Fruit fly (Drosophila melanogaster) whole organism, embryonic: ENCODE measurements around the gene Mgstl.

Source experiments
- Bdp1 ChIP-seq: fragments of 200-800 bp; sonication (Bioruptor generic); optimal IDR thresholded peaks from 3 replicates; lab custom pipeline; 2016; ENCODE audit warnings: missing biosample characterization, missing genetic modification characterization
- Bgb ChIP-seq: fragments of 200-800 bp; sonication (Bioruptor generic); IDR thresholded peaks from 2 replicates; pipeline ENCODE4 v1.3.6; 2022; ENCODE audit warnings: missing biosample characterization, missing genetic modification characterization; ENCODE audit not compliant: partially characterized antibody
- Blimp-1 ChIP-seq: fragments of 200-800 bp; sonication (Bioruptor generic); optimal IDR thresholded peaks from 3 replicates; lab custom pipeline; 2018; ENCODE audit warnings: missing biosample characterization, missing genetic modification characterization, mild to moderate bottlenecking, moderate library complexity, missing genetic modification reagents
- CG10209 ChIP-seq: fragments of 200-800 bp; sonication (Bioruptor generic); optimal IDR thresholded peaks from 3 replicates; lab custom pipeline; 2017; ENCODE audit warnings: missing biosample characterization, mild to moderate bottlenecking, missing genetic modification characterization, missing genetic modification reagents
- CG10543 ChIP-seq: fragments of 200-800 bp; sonication (Bioruptor generic); optimal IDR thresholded peaks from 3 replicates; lab custom pipeline; 2017; ENCODE audit warnings: missing biosample characterization, mild to moderate bottlenecking, missing genetic modification characterization, moderate library complexity
- CG11456 ChIP-seq: fragments of 200-800 bp; sonication (Bioruptor generic); IDR thresholded peaks from 3 replicates; pipeline ENCODE4 v1.3.6; 2022; ENCODE audit warnings: missing biosample characterization, missing genetic modification characterization
- CG11560 ChIP-seq: fragments of 200-800 bp; sonication (Bioruptor generic); IDR thresholded peaks from 3 replicates; pipeline ENCODE4 v1.3.6; 2022; ENCODE audit warnings: missing biosample characterization, missing genetic modification characterization
- CG13123 ChIP-seq: fragments of 200-800 bp; sonication (Bioruptor generic); optimal IDR thresholded peaks from 2 replicates; lab custom pipeline; 2016; ENCODE audit warnings: missing biosample characterization, missing genetic modification characterization
- CG14667 ChIP-seq: fragments of 200-800 bp; sonication (Bioruptor generic); IDR thresholded peaks from 2 replicates; pipeline ENCODE4 v1.3.6; 2022; ENCODE audit warnings: missing biosample characterization, missing genetic modification characterization
- CG16813 ChIP-seq: fragments of 200-800 bp; sonication (Bioruptor generic); IDR thresholded peaks from 3 replicates; pipeline ENCODE4 v1.3.6; 2022; ENCODE audit warnings: missing biosample characterization, missing genetic modification characterization; ENCODE audit not compliant: partially characterized antibody
- CG18619 ChIP-seq: fragments of 200-800 bp; sonication (Bioruptor generic); optimal IDR thresholded peaks from 3 replicates; lab custom pipeline; 2017; ENCODE audit warnings: missing biosample characterization, mild to moderate bottlenecking, missing genetic modification characterization
- CG2120 ChIP-seq: fragments of 200-800 bp; sonication (Bioruptor generic); optimal IDR thresholded peaks from 3 replicates; lab custom pipeline; 2016; ENCODE audit warnings: missing biosample characterization, missing genetic modification characterization
- CG31365 ChIP-seq: fragments of 200-800 bp; sonication (Bioruptor generic); optimal IDR thresholded peaks from 2 replicates; lab custom pipeline; 2018; ENCODE audit warnings: missing biosample characterization, mild to moderate bottlenecking, missing genetic modification characterization
- CG31388 ChIP-seq: fragments of 200-800 bp; sonication (Bioruptor generic); optimal IDR thresholded peaks from 2 replicates; lab custom pipeline; 2016; ENCODE audit warnings: missing biosample characterization, missing genetic modification characterization
- CG33213 ChIP-seq: fragments of 200-800 bp; sonication (Bioruptor generic); optimal IDR thresholded peaks from 3 replicates; lab custom pipeline; 2016; ENCODE audit warnings: missing biosample characterization, missing genetic modification characterization
- CG3407 ChIP-seq: fragments of 200-800 bp; sonication (Bioruptor generic); optimal IDR thresholded peaks from 2 replicates; lab custom pipeline; 2018; ENCODE audit warnings: missing biosample characterization, mild to moderate bottlenecking, missing genetic modification characterization
- CG42726 ChIP-seq: fragments of 200-800 bp; sonication (Bioruptor generic); IDR thresholded peaks from 2 replicates; pipeline ENCODE4 v1.3.6; 2022; ENCODE audit warnings: missing biosample characterization, missing genetic modification characterization; ENCODE audit not compliant: partially characterized antibody
- CG6254 ChIP-seq: fragments of 200-800 bp; sonication (Bioruptor generic); optimal IDR thresholded peaks from 3 replicates; lab custom pipeline; 2017; ENCODE audit warnings: mild to moderate bottlenecking, missing biosample characterization, missing genetic modification reagents, missing genetic modification characterization
- CG6272 ChIP-seq: fragments of 200-800 bp; sonication (Bioruptor generic); IDR thresholded peaks from 2 replicates; pipeline ENCODE4 v1.3.6; 2022; ENCODE audit warnings: missing biosample characterization, missing genetic modification characterization
- CG6791 ChIP-seq: fragments of 200-800 bp; sonication (Bioruptor generic); IDR thresholded peaks from 3 replicates; pipeline ENCODE4 v1.3.6; 2022; ENCODE audit warnings: missing biosample characterization, missing genetic modification characterization; ENCODE audit not compliant: partially characterized antibody
- CG7786 ChIP-seq: fragments of 200-800 bp; sonication (Bioruptor generic); optimal IDR thresholded peaks from 2 replicates; lab custom pipeline; 2016; ENCODE audit warnings: missing biosample characterization, missing genetic modification characterization
- CG8944 ChIP-seq: fragments of 200-800 bp; sonication (Bioruptor generic); optimal IDR thresholded peaks from 3 replicates; lab custom pipeline; 2016; ENCODE audit warnings: missing biosample characterization, missing genetic modification characterization
- Deaf1 ChIP-seq: fragments of 200-800 bp; optimal IDR thresholded peaks from 3 replicates; lab custom pipeline; 2019; ENCODE audit warnings: missing biosample characterization, mild to moderate bottlenecking, missing genetic modification characterization, moderate library complexity
- Dek ChIP-seq: fragments of 200-800 bp; sonication (Bioruptor generic); optimal IDR thresholded peaks from 3 replicates; lab custom pipeline; 2019; ENCODE audit warnings: missing biosample characterization, mild to moderate bottlenecking, missing genetic modification characterization, moderate library complexity
- Dll ChIP-seq: fragments of 200-800 bp; sonication (Bioruptor generic); IDR thresholded peaks from 4 replicates; pipeline ENCODE4 v1.3.6; 2022; ENCODE audit warnings: missing biosample characterization, missing genetic modification characterization; ENCODE audit not compliant: partially characterized antibody
- Doc3 ChIP-seq: fragments of 200-800 bp; sonication (Bioruptor generic); IDR thresholded peaks from 3 replicates; pipeline ENCODE4 v1.3.6; 2022; ENCODE audit warnings: missing biosample characterization, missing genetic modification characterization; ENCODE audit not compliant: partially characterized antibody
- ERR ChIP-seq: fragments of 200-800 bp; sonication (Bioruptor generic); optimal IDR thresholded peaks from 2 replicates; lab custom pipeline; 2016; ENCODE audit warnings: missing biosample characterization, missing genetic modification characterization
- NFAT ChIP-seq: fragments of 200-800 bp; sonication (Bioruptor generic); IDR thresholded peaks from 2 replicates; pipeline ENCODE4 v1.3.6; 2022; ENCODE audit warnings: missing biosample characterization, missing genetic modification characterization
- Neu2 ChIP-seq: fragments of 200-800 bp; sonication (Bioruptor generic); optimal IDR thresholded peaks from 3 replicates; lab custom pipeline; 2016; ENCODE audit warnings: missing biosample characterization, missing genetic modification characterization, borderline replicate concordance
- Stat92E ChIP-seq, 3 experiments: fragments of >200 bp in 2 of 3; fragments of 200-800 bp in 1 of 3; sonication (Bioruptor generic) in 1 of 3; optimal IDR thresholded peaks; 2 replicates each; lab custom pipeline; 2017 to 2019; ENCODE audit warnings: missing biosample characterization in 3 of 3, missing genetic modification characterization in 3 of 3, mild to moderate bottlenecking in 1 of 3, moderate library complexity in 1 of 3
- amos ChIP-seq: fragments of 200-800 bp; sonication (Bioruptor generic); IDR thresholded peaks from 2 replicates; pipeline ENCODE4 v1.3.6; 2022; ENCODE audit warnings: missing biosample characterization, missing genetic modification characterization; ENCODE audit not compliant: partially characterized antibody
- chinmo ChIP-seq: fragments of 200-800 bp; sonication (Bioruptor generic); IDR thresholded peaks from 4 replicates; pipeline ENCODE4 v1.3.6; 2022; ENCODE audit warnings: missing biosample characterization, missing genetic modification characterization; ENCODE audit not compliant: partially characterized antibody
- gfzf ChIP-seq: fragments of 200-800 bp; sonication (Bioruptor generic); optimal IDR thresholded peaks from 2 replicates; lab custom pipeline; 2016; ENCODE audit warnings: missing biosample characterization, mild to moderate bottlenecking, missing genetic modification characterization, moderate library complexity
- ham ChIP-seq: fragments of 200-800 bp; sonication (Bioruptor generic); IDR thresholded peaks from 2 replicates; pipeline ENCODE4 v1.3.6; 2022; ENCODE audit warnings: missing biosample characterization, missing genetic modification characterization
- her ChIP-seq: fragments of 200-800 bp; sonication (Bioruptor generic); optimal IDR thresholded peaks from 2 replicates; lab custom pipeline; 2016; ENCODE audit warnings: missing biosample characterization, missing genetic modification characterization
- hkb ChIP-seq, 2 experiments: fragments of 200-800 bp in 1 of 2; fragments of >200 bp in 1 of 2; sonication (Bioruptor generic) in 1 of 2; IDR thresholded peaks in 1 of 2; optimal IDR thresholded peaks in 1 of 2; 2 replicates each; pipeline versions ENCODE4 v1.3.6 to Lab custom; 2017 to 2022; ENCODE audit warnings: missing biosample characterization in 1 of 2, missing genetic modification characterization in 1 of 2
- hth ChIP-seq: fragments of >200 bp; optimal IDR thresholded peaks from 2 replicates; lab custom pipeline; 2017; ENCODE audit warnings: inconsistent platforms
- lov ChIP-seq, 2 experiments: fragments of 200-800 bp in 1 of 2; fragments of >200 bp in 1 of 2; sonication (Bioruptor generic) in 1 of 2; IDR thresholded peaks in 1 of 2; optimal IDR thresholded peaks in 1 of 2; 2 replicates in 1 of 2; 3 replicates in 1 of 2; pipeline versions ENCODE4 v1.3.6 to Lab custom; 2017 to 2022; ENCODE audit warnings: missing biosample characterization in 1 of 2, missing genetic modification characterization in 1 of 2
- luna ChIP-seq: fragments of 200-800 bp; sonication (Bioruptor generic); optimal IDR thresholded peaks from 2 replicates; lab custom pipeline; 2016; ENCODE audit warnings: missing biosample characterization, missing genetic modification characterization
- nerfin-2 ChIP-seq: fragments of 200-800 bp; sonication (Bioruptor generic); IDR thresholded peaks from 2 replicates; pipeline ENCODE4 v1.3.6; 2022; ENCODE audit warnings: missing biosample characterization, missing genetic modification characterization; ENCODE audit not compliant: partially characterized antibody
- peb ChIP-seq: fragments of 200-800 bp; sonication (Bioruptor generic); IDR thresholded peaks from 2 replicates; pipeline ENCODE4 v1.3.6; 2022; ENCODE audit warnings: missing biosample characterization, missing genetic modification characterization
- row ChIP-seq: fragments of 200-800 bp; sonication (Bioruptor generic); IDR thresholded peaks from 3 replicates; pipeline ENCODE4 v1.3.6; 2022; ENCODE audit warnings: missing biosample characterization, missing genetic modification characterization
- shn ChIP-seq: fragments of 200-800 bp; sonication (Bioruptor generic); optimal IDR thresholded peaks from 3 replicates; lab custom pipeline; 2016; ENCODE audit warnings: missing biosample characterization, missing genetic modification characterization
- sim ChIP-seq: fragments of 200-800 bp; sonication (Bioruptor generic); IDR thresholded peaks from 2 replicates; pipeline ENCODE4 v1.3.6; 2022; ENCODE audit warnings: missing biosample characterization, missing genetic modification characterization
- tna ChIP-seq: fragments of 200-800 bp; sonication (Bioruptor generic); IDR thresholded peaks from 2 replicates; pipeline ENCODE4 v1.3.6; 2022; ENCODE audit warnings: missing biosample characterization, missing genetic modification characterization; ENCODE audit not compliant: partially characterized antibody
- vfl ChIP-seq: fragments of 200-800 bp; sonication (Bioruptor generic); optimal IDR thresholded peaks from 2 replicates; lab custom pipeline; 2016; ENCODE audit warnings: missing biosample characterization, missing genetic modification characterization
- vvl ChIP-seq: fragments of 200-800 bp; sonication (Bioruptor generic); IDR thresholded peaks from 2 replicates; pipeline ENCODE4 v1.3.6; 2022; ENCODE audit warnings: missing biosample characterization, missing genetic modification characterization

The Mgstl gene

dm6 chrX:21027929-21028575, 13.9 kb upstream of the Mgstl start, which contains the start of gene CG1532 (continued):
- peak; percentile 68 for TF ChIP-seq Dll (GFP tag; lab: Robert Waterston, UW)
- no peak for TF ChIP-seq CG7786
- TF ChIP-seq CG8944 (GFP tag; lab: Kevin White, UChicago) = no peak
- TF ChIP-seq hth (lab: Kevin White, UChicago) = no peak
- no peak for TF ChIP-seq CG11560
- peak; percentile 41; the same call in 1 of the 3 replicates for TF ChIP-seq CG16813
- peak; percentile 35; the same call in 1 of the 2 replicates for TF ChIP-seq tna
- no peak for TF ChIP-seq CG6254
- no peak for TF ChIP-seq CG10209 (GFP tag; lab: Kevin White, UChicago)
- 0 out of 2 replicates have a peak, but pooled peaks have one; percentile 30 for TF ChIP-seq vvl
- no peak for TF ChIP-seq Bdp1 (GFP tag; lab: Kevin White, UChicago)
- TF ChIP-seq ERR (GFP tag; lab: Kevin White, UChicago) = no peak
- TF ChIP-seq Bgb (GFP tag; lab: Robert Waterston, UW) = peak; percentile 43; the same call in 1 of the 2 replicates
- TF ChIP-seq her (GFP tag; lab: Kevin White, UChicago) = no peak
- no peak for TF ChIP-seq Blimp-1 (GFP tag; lab: Kevin White, UChicago)
- TF ChIP-seq Deaf1 = peak; percentile 49
- TF ChIP-seq CG42726 (GFP tag; lab: Robert Waterston, UW) = peak; percentile 73; the same call in 1 of the 2 replicates
- no peak for TF ChIP-seq peb (GFP tag; lab: Robert Waterston, UW)
- TF ChIP-seq row = peak; percentile 48; the same call in 2 of the 3 replicates
- no peak for TF ChIP-seq sim (GFP tag; lab: Robert Waterston, UW)
- TF ChIP-seq Dek (tag; lab: Kevin White, UChicago) = no peak
- TF ChIP-seq lov (optimal IDR thresholded peaks at IDR 0.05; lab: Kevin White, UChicago) = no peak
- TF ChIP-seq lov (GFP tag; IDR thresholded peaks at IDR 0.05; lab: Robert Waterston, UW) = no peak
- no peak for TF ChIP-seq CG31388 (GFP tag; lab: Kevin White, UChicago)
- TF ChIP-seq CG33213 (GFP tag; lab: Kevin White, UChicago) = no peak
- peak; percentile 65 for TF ChIP-seq gfzf (GFP tag; lab: Kevin White, UChicago)
- TF ChIP-seq vfl (GFP tag; lab: Kevin White, UChicago) = no peak
- no peak for TF ChIP-seq CG3407
- TF ChIP-seq nerfin-2 = 0 out of 2 replicates have a peak, but pooled peaks have one; percentile 13
- TF ChIP-seq amos (GFP tag; lab: Robert Waterston, UW) = peak; percentile 51; the same call in 1 of the 2 replicates
- 0 out of 4 replicates have a peak, but pooled peaks have one; percentile 58 for TF ChIP-seq chinmo (GFP tag; lab: Robert Waterston, UW)
- TF ChIP-seq CG6791 (GFP tag; lab: Robert Waterston, UW) = peak; percentile 58; the same call in 1 of the 3 replicates
- TF ChIP-seq CG18619 (GFP tag; lab: Kevin White, UChicago) = no peak
- no peak for TF ChIP-seq Neu2 (GFP tag; lab: Kevin White, UChicago)
- TF ChIP-seq NFAT = no peak
- TF ChIP-seq ham = no peak
- no peak for TF ChIP-seq CG13123 (GFP tag; lab: Kevin White, UChicago)
- no peak for TF ChIP-seq CG6272 (GFP tag; lab: Robert Waterston, UW)
- no peak for TF ChIP-seq CG31365
- no peak for TF ChIP-seq luna
- no peak for TF ChIP-seq CG2120 (GFP tag; lab: Kevin White, UChicago)
- 0 out of 3 replicates have a peak, but pooled peaks have one; percentile 8 for TF ChIP-seq CG11456 (GFP tag; lab: Robert Waterston, UW)
- TF ChIP-seq Doc3 (GFP tag; lab: Robert Waterston, UW) = peak; percentile 56; the same call in 1 of the 3 replicates
- no peak for TF ChIP-seq hkb (optimal IDR thresholded peaks at IDR 0.05; lab: Kevin White, UChicago)
- TF ChIP-seq hkb (GFP tag; IDR thresholded peaks at IDR 0.05; lab: Robert Waterston, UW) = 0 out of 2 replicates have a peak, but pooled peaks have one; percentile 13
- no peak for TF ChIP-seq Stat92E (GFP tag; optimal IDR thresholded peaks at IDR 0.05; lab: Kevin White, UChicago)
- TF ChIP-seq CG10543 (GFP tag; lab: Kevin White, UChicago) = peak; percentile 45
- TF ChIP-seq shn (GFP tag; lab: Kevin White, UChicago) = no peak
- TF ChIP-seq CG14667 (GFP tag; lab: Robert Waterston, UW) = no peak
